Worm (Caenorhabditis elegans) whole organism, young adult: Measurements from ENCODE around the gene cht-2.

Experiments used
- B0035.1 ChIP-seq: sonication (generic microtip); optimal IDR thresholded peaks from 2 replicates; lab custom pipeline; 2016; ENCODE audit warnings: missing genetic modification characterization, mild to moderate bottlenecking, missing compliant biosample characterization, missing genotype, missing genetic modification reagents
- C06A6.2 ChIP-seq: fragments of 200-800 bp; sonication (Bioruptor generic); conservative IDR thresholded peaks from 2 replicates; pipeline ENCODE4 v1.3.6; 2022; ENCODE audit warnings: missing genetic modification characterization, missing compliant biosample characterization
- F10E7.11 ChIP-seq: sonication (generic microtip); optimal IDR thresholded peaks from 2 replicates; lab custom pipeline; 2017; ENCODE audit warnings: mild to moderate bottlenecking, missing genetic modification characterization, moderate library complexity, missing compliant biosample characterization
- F22D6.2 ChIP-seq: sonication (generic microtip); optimal IDR thresholded peaks from 2 replicates; lab custom pipeline; 2016; ENCODE audit warnings: mild to moderate bottlenecking, missing genetic modification characterization, missing compliant biosample characterization
- F57C9.4 ChIP-seq: sonication (generic microtip); optimal IDR thresholded peaks from 2 replicates; lab custom pipeline; 2017; ENCODE audit warnings: mild to moderate bottlenecking, missing genetic modification characterization, missing compliant biosample characterization
- K12H6.12 ChIP-seq: fragments of 200-800 bp; sonication (Bioruptor generic); optimal IDR thresholded peaks from 2 replicates; lab custom pipeline; 2018; ENCODE audit warnings: mild to moderate bottlenecking, missing genetic modification characterization, missing compliant biosample characterization
- Y53G8AR.9 ChIP-seq: fragments of 200-800 bp; sonication (Bioruptor generic); conservative IDR thresholded peaks from 2 replicates; pipeline ENCODE4 v1.3.6; 2022; ENCODE audit warnings: missing genetic modification reagents, missing genetic modification characterization, missing compliant biosample characterization
- ZK185.1 ChIP-seq: sonication (generic microtip); optimal IDR thresholded peaks from 2 replicates; lab custom pipeline; 2016; ENCODE audit warnings: mild to moderate bottlenecking, missing genetic modification characterization, missing compliant biosample characterization; ENCODE audit not compliant: poor library complexity, severe bottlenecking
- athp-1 ChIP-seq: sonication (generic microtip); optimal IDR thresholded peaks from 2 replicates; lab custom pipeline; 2017; ENCODE audit warnings: mild to moderate bottlenecking, missing genetic modification characterization, missing compliant biosample characterization
- attf-6 ChIP-seq: fragments of 200-800 bp; sonication (Bioruptor generic); IDR thresholded peaks from 2 replicates; pipeline ENCODE4 v1.3.6; 2022; ENCODE audit warnings: missing genetic modification reagents, missing genetic modification characterization, missing compliant biosample characterization
- bed-1 ChIP-seq: fragments of 200-800 bp; sonication (Bioruptor generic); IDR thresholded peaks from 2 replicates; pipeline ENCODE4 v1.3.6; 2022; ENCODE audit warnings: missing genetic modification reagents, missing genetic modification characterization, missing compliant biosample characterization
- ceh-100 ChIP-seq: fragments of 200-800 bp; sonication (Bioruptor generic); IDR thresholded peaks from 2 replicates; pipeline ENCODE4 v1.3.6; 2022; ENCODE audit warnings: missing genetic modification reagents, missing genetic modification characterization, missing compliant biosample characterization
- ceh-27 ChIP-seq: fragments of 200-800 bp; sonication (Bioruptor generic); optimal IDR thresholded peaks from 2 replicates; lab custom pipeline; 2018; ENCODE audit warnings: mild to moderate bottlenecking, missing genetic modification characterization, moderate library complexity, missing compliant biosample characterization
- ceh-58 ChIP-seq: fragments of 200-800 bp; sonication (Bioruptor generic); IDR thresholded peaks from 2 replicates; pipeline ENCODE4 v1.3.6; 2022; ENCODE audit warnings: missing genetic modification characterization, missing compliant biosample characterization
- die-1 ChIP-seq: sonication (generic microtip); optimal IDR thresholded peaks from 2 replicates; lab custom pipeline; 2016; ENCODE audit warnings: missing genotype, mild to moderate bottlenecking, missing genetic modification characterization, missing compliant biosample characterization
- dox-1 ChIP-seq: fragments of 200-800 bp; sonication (Bioruptor generic); IDR thresholded peaks from 2 replicates; pipeline ENCODE4 v1.3.6; 2022; ENCODE audit warnings: missing genetic modification reagents, missing genetic modification characterization, missing compliant biosample characterization
- efl-1 ChIP-seq: fragments of 150-350 bp; optimal IDR thresholded peaks from 2 replicates; lab custom pipeline; 2014; ENCODE audit warnings: missing biosample characterization, missing genetic modification reagents, missing genetic modification characterization
- egl-18 ChIP-seq: fragments of 200-800 bp; sonication (Bioruptor generic); IDR thresholded peaks from 2 replicates; pipeline ENCODE4 v1.3.6; 2022; ENCODE audit warnings: missing genetic modification reagents, missing genetic modification characterization, missing compliant biosample characterization
- egrh-3 ChIP-seq: fragments of 200-800 bp; sonication (Bioruptor generic); IDR thresholded peaks from 2 replicates; pipeline ENCODE4 v1.3.6; 2022; ENCODE audit warnings: missing genetic modification reagents, missing genetic modification characterization, missing compliant biosample characterization
- ekl-4 ChIP-seq: fragments of 200-800 bp; sonication (Bioruptor generic); IDR thresholded peaks from 2 replicates; pipeline ENCODE4 v1.3.6; 2022; ENCODE audit warnings: missing genetic modification reagents, missing genetic modification characterization, missing compliant biosample characterization
- ets-4 ChIP-seq: fragments of 200-800 bp; sonication (Bioruptor generic); optimal IDR thresholded peaks from 2 replicates; lab custom pipeline; 2018; ENCODE audit warnings: mild to moderate bottlenecking, missing genetic modification characterization, missing compliant biosample characterization
- gei-17 ChIP-seq: fragments of 200-800 bp; sonication (Bioruptor generic); optimal IDR thresholded peaks from 2 replicates; lab custom pipeline; 2018; ENCODE audit warnings: mild to moderate bottlenecking, missing genetic modification characterization, missing compliant biosample characterization
- hlh-26 ChIP-seq: fragments of 200-800 bp; sonication (Bioruptor generic); conservative IDR thresholded peaks from 2 replicates; pipeline ENCODE4 v1.3.6; 2022; ENCODE audit warnings: missing genetic modification reagents, missing genetic modification characterization, missing compliant biosample characterization
- let-526 ChIP-seq: fragments of 200-800 bp; sonication (Bioruptor generic); IDR thresholded peaks from 2 replicates; pipeline ENCODE4 v1.3.6; 2022; ENCODE audit warnings: missing genetic modification reagents, missing genetic modification characterization, missing compliant biosample characterization
- lin-26 ChIP-seq: fragments of 200-800 bp; sonication (Bioruptor generic); IDR thresholded peaks from 2 replicates; pipeline ENCODE4 v1.3.6; 2022; ENCODE audit warnings: missing genetic modification reagents, missing genetic modification characterization, missing compliant biosample characterization
- lin-35 ChIP-seq, 3 experiments: fragments of 150-350 bp in 2 of 3; sonication (generic microtip) in 1 of 3; optimal IDR thresholded peaks; 2 replicates each; lab custom pipeline; 2014 to 2018; ENCODE audit warnings: missing biosample characterization in 3 of 3, missing genetic modification characterization in 3 of 3, missing genetic modification reagents in 3 of 3
- lir-1 ChIP-seq: fragments of 200-800 bp; sonication (Bioruptor generic); conservative IDR thresholded peaks from 2 replicates; pipeline ENCODE4 v1.3.6; 2022; ENCODE audit warnings: missing genetic modification reagents, missing genetic modification characterization, missing compliant biosample characterization
- madf-6 ChIP-seq: fragments of 200-800 bp; sonication (Bioruptor generic); IDR thresholded peaks from 2 replicates; pipeline ENCODE4 v1.3.6; 2022; ENCODE audit warnings: missing genetic modification reagents, missing genetic modification characterization, missing compliant biosample characterization
- madf-8 ChIP-seq: fragments of 200-800 bp; sonication (Bioruptor generic); conservative IDR thresholded peaks from 2 replicates; pipeline ENCODE4 v1.3.6; 2022; ENCODE audit warnings: missing genetic modification reagents, missing genetic modification characterization, missing compliant biosample characterization
- mcd-1 ChIP-seq: fragments of 200-800 bp; sonication (Bioruptor generic); IDR thresholded peaks from 2 replicates; pipeline ENCODE4 v1.3.6; 2022; ENCODE audit warnings: missing genetic modification reagents, missing genetic modification characterization, missing compliant biosample characterization
- nfya-1 ChIP-seq: sonication (generic microtip); optimal IDR thresholded peaks from 2 replicates; lab custom pipeline; 2017; ENCODE audit warnings: antibody characterized with exemption, missing compliant biosample characterization, missing genetic modification characterization, borderline replicate concordance; ENCODE audit not compliant: insufficient read depth
- nhr-120 ChIP-seq: fragments of 200-800 bp; sonication (Bioruptor generic); IDR thresholded peaks from 2 replicates; pipeline ENCODE4 v1.3.6; 2022; ENCODE audit warnings: missing genetic modification characterization, missing compliant biosample characterization
- nhr-80 ChIP-seq: sonication (generic microtip); optimal IDR thresholded peaks from 2 replicates; lab custom pipeline; 2016; ENCODE audit warnings: missing genetic modification characterization, missing compliant biosample characterization
- repo-1 ChIP-seq: sonication (generic microtip); optimal IDR thresholded peaks from 2 replicates; lab custom pipeline; 2017; ENCODE audit warnings: mild to moderate bottlenecking, missing genetic modification characterization, missing compliant biosample characterization
- sea-2 ChIP-seq: fragments of 200-800 bp; sonication (Bioruptor generic); IDR thresholded peaks from 2 replicates; pipeline ENCODE4 v1.3.6; 2022; ENCODE audit warnings: missing genetic modification characterization, missing compliant biosample characterization
- snpc-1.1 ChIP-seq: sonication (generic microtip); optimal IDR thresholded peaks from 2 replicates; lab custom pipeline; 2017; ENCODE audit warnings: missing genetic modification characterization, mild to moderate bottlenecking, missing compliant biosample characterization, antibody characterized with exemption, moderate library complexity, missing genotype, missing genetic modification reagents; ENCODE audit not compliant: insufficient read depth
- snpc-3.4 ChIP-seq: sonication (generic microtip); optimal IDR thresholded peaks from 2 replicates; lab custom pipeline; 2017; ENCODE audit warnings: missing genetic modification characterization, mild to moderate bottlenecking, missing compliant biosample characterization, antibody characterized with exemption, moderate library complexity, missing genotype, missing genetic modification reagents
- snpc-4 ChIP-seq, 5 experiments: fragments of 150-350 bp in 1 of 5; sonication (generic microtip) in 4 of 5; optimal IDR thresholded peaks; 2 replicates each; lab custom pipeline; 2014 to 2018; ENCODE audit warnings: missing genetic modification characterization in 5 of 5, missing biosample characterization in 3 of 5, antibody characterized with exemption in 2 of 5, mild to moderate bottlenecking in 2 of 5, missing compliant biosample characterization in 2 of 5, missing genotype in 2 of 5, moderate library complexity in 2 of 5, missing genetic modification reagents in 1 of 5
- tbp1 ChIP-seq: fragments of 200-800 bp; sonication (Bioruptor generic); optimal IDR thresholded peaks from 2 replicates; lab custom pipeline; 2018; ENCODE audit warnings: mild to moderate bottlenecking, missing genetic modification characterization, missing compliant biosample characterization
- tlf-1 ChIP-seq: fragments of 200-800 bp; sonication (Bioruptor generic); optimal IDR thresholded peaks from 2 replicates; lab custom pipeline; 2018; ENCODE audit warnings: mild to moderate bottlenecking, missing genetic modification characterization, missing compliant biosample characterization
- unc-62 ChIP-seq: fragments of 150-350 bp; optimal IDR thresholded peaks from 2 replicates; lab custom pipeline; 2014; ENCODE audit warnings: missing biosample characterization, missing genetic modification reagents, missing genetic modification characterization
- xnd-1 ChIP-seq: sonication (generic microtip); optimal IDR thresholded peaks from 2 replicates; lab custom pipeline; 2016; ENCODE audit warnings: missing genotype, missing genetic modification reagents, missing genetic modification characterization, missing compliant biosample characterization
- ztf-28 ChIP-seq: fragments of 200-800 bp; sonication (Bioruptor generic); IDR thresholded peaks from 2 replicates; pipeline ENCODE4 v1.3.6; 2022; ENCODE audit warnings: missing genetic modification reagents, missing genetic modification characterization, missing compliant biosample characterization
- ztf-6 ChIP-seq: fragments of 200-800 bp; sonication (Bioruptor generic); IDR thresholded peaks from 2 replicates; pipeline ENCODE4 v1.3.6; 2022; ENCODE audit warnings: missing genetic modification reagents, missing genetic modification characterization, missing compliant biosample characterization

cht-2 gene

DNA sequence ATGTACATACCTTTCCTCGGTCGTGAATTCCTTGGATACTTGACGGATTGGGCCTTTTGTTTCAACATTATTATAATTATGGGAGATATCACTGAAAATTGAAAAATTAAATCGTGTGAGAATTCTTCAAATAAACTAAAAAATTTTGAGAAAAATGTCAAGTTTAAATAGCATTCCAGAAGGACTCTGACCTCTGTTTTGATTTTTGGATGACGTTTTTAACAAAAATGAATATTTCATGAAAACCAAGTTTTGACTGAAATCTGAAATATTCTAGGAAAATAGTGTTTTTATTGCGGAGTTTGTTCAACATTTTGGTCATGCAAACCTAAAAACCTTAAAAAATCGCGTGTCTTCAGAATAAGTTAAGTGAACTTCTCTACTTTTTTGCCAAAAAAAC is 35.4 kb downstream of the cht-2 start, which contains the start of gene glb-27:
Gene glb-27 (minus strand): TSS at position 101 of the 400 bp plus-strand sequence.
- TF ChIP-seq unc-62 (no peak), ekl-4 (GFP tag; lab: Robert Waterston, UW) (no peak), snpc-3.4 (tag; lab: Kevin White, UChicago) (no peak), xnd-1 (tag; lab: Kevin White, UChicago) (no peak), sea-2 (GFP tag; lab: Robert Waterston, UW) (no peak), die-1 (no peak), B0035.1 (tag; lab: Kevin White, UChicago) (no peak)

DNA sequence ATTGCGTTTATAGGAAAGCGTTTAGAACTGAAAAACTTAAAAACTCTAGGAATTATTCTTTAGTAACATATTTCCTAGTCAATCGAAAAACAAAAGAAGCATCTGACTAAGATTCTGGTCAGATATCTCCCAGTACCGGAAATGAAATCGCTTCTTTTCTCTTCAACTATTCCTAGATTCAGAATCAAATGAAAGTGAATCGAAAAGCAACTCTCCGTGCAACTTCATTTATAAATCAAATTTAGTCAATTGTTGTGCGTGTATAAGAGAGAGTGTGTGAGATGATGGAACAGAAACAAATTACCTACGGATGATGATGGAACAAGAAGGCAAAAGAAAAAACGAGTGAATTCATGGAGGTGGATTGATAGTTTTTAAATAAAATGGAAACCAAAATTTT is 38.5 kb downstream of the cht-2 start:
- TF ChIP-seq tbp1 (no peak), K12H6.12 (tag; lab: Kevin White, UChicago) (no peak), tlf-1 (GFP tag; lab: Kevin White, UChicago) (no peak), egrh-3 (no peak), nfya-1 (tag; lab: Kevin White, UChicago) (no peak), ceh-58 (GFP tag; lab: Robert Waterston, UW) (no peak), snpc-4 (GFP tag; optimal IDR thresholded peaks at IDR 0.05; lab: Kevin White, UChicago) (no peak), snpc-4 (tag; optimal IDR thresholded peaks at IDR 0.05; lab: Kevin White, UChicago) (no peak), attf-6 (GFP tag; lab: Robert Waterston, UW) (no peak), let-526 (GFP tag; lab: Robert Waterston, UW) (no peak), dox-1 (GFP tag; lab: Robert Waterston, UW) (no peak), gei-17 (GFP tag; lab: Kevin White, UChicago) (no peak), madf-8 (GFP tag; lab: Robert Waterston, UW) (no peak), bed-1 (GFP tag; lab: Robert Waterston, UW) (no peak), F57C9.4 (tag; lab: Kevin White, UChicago) (no peak), athp-1 (tag; lab: Kevin White, UChicago) (no peak)

DNA sequence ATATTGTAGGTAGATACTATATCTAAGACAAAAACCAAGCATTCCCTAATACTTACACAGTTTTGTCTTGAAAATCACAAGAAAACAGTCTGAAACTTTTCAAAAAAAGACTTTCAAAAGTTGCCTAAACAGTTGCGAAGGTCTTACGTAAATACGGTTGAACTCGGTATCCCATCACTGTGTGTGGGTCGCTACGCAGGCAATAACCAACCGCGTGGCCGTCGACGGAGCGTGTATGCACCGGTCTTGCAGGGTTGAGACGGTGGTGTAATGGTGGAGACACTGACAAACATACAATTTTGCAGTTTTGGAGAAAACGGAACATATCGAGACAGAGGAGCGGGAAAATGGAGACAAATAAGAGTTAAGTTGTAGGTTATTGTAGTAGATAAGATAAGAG is 40.5 kb downstream of the cht-2 start, which contains the start of gene iff-2:
Gene iff-2 (minus strand): TSS at position 141 of the 400 bp plus-strand sequence.
- TF ChIP-seq mcd-1 (GFP tag; lab: Robert Waterston, UW) = peak; percentile 100
- TF ChIP-seq xnd-1 (tag; lab: Kevin White, UChicago) = no peak
- peak; percentile 98 for TF ChIP-seq Y53G8AR.9
- TF ChIP-seq nhr-80 (tag; lab: Kevin White, UChicago) = peak; percentile 100
- TF ChIP-seq die-1 = peak; percentile 66
- TF ChIP-seq lin-35 (GFP tag; optimal IDR thresholded peaks at IDR 0.05; lab: Kevin White, UChicago) = peak; percentile 29 to 96 (median 79)
- peak; percentile 89 for TF ChIP-seq ceh-100 (GFP tag; lab: Robert Waterston, UW)
- TF ChIP-seq egl-18 (GFP tag; lab: Robert Waterston, UW) = 0 out of 2 replicates have a peak, but pooled peaks have one; percentile 58
- TF ChIP-seq ztf-28 = peak; percentile 72; the same call in 1 of the 2 replicates
- peak; percentile 95 for TF ChIP-seq ztf-6
- peak; percentile 99 for TF ChIP-seq ets-4 (GFP tag; lab: Kevin White, UChicago)
- no peak for TF ChIP-seq lin-26 (GFP tag; lab: Robert Waterston, UW)
- TF ChIP-seq C06A6.2 (GFP tag; lab: Robert Waterston, UW) = peak; percentile 95
- TF ChIP-seq lir-1 (GFP tag; lab: Robert Waterston, UW) = peak; percentile 97
- TF ChIP-seq dox-1 (GFP tag; lab: Robert Waterston, UW) = no peak; the same call in none of the 2 replicates
- TF ChIP-seq ZK185.1 (tag; lab: Kevin White, UChicago) = peak; percentile 95
- TF ChIP-seq unc-62 = peak; percentile 87
- peak; percentile 14 for TF ChIP-seq snpc-1.1 (tag; lab: Kevin White, UChicago)
- TF ChIP-seq repo-1 = peak; percentile 93
- TF ChIP-seq ceh-27 = peak; percentile 100
- peak; percentile 56 for TF ChIP-seq efl-1
- peak; percentile 89 for TF ChIP-seq athp-1 (tag; lab: Kevin White, UChicago)
- TF ChIP-seq F22D6.2 = peak; percentile 90
- TF ChIP-seq F10E7.11 (tag; lab: Kevin White, UChicago) = peak; percentile 23
- TF ChIP-seq hlh-26 (GFP tag; lab: Robert Waterston, UW) = no peak
- peak; percentile 80; the same call in 1 of the 2 replicates for TF ChIP-seq nhr-120
- no peak for TF ChIP-seq F57C9.4 (tag; lab: Kevin White, UChicago)
- no peak for TF ChIP-seq madf-6 (GFP tag; lab: Robert Waterston, UW)
- TF ChIP-seq let-526 (GFP tag; lab: Robert Waterston, UW) = peak; percentile 96
